Worm (Caenorhabditis elegans): Measurements from ENCODE around the gene let-268.
A peak's percentile ranks its signal among the peaks of the same experiment; 100 is the strongest.

let-268 gene

ce11 chrII:9984866-9985336, 54.9 kb downstream of the let-268 start (continued):
- TF ChIP-seq elt-2 (tag; optimal IDR thresholded peaks at IDR 0.05) = no peak
- peak; percentile 45 for TF ChIP-seq elt-1 (tag; optimal IDR thresholded peaks at IDR 0.05)
- no peak for TF ChIP-seq ztf-4 (tag; optimal IDR thresholded peaks at IDR 0.05)
- no peak for TF ChIP-seq skn-1 (tag; optimal IDR thresholded peaks at IDR 0.05)
- TF ChIP-seq ceh-28 (tag; optimal IDR thresholded peaks at IDR 0.05) = no peak
- TF ChIP-seq unc-39 (tag; optimal IDR thresholded peaks at IDR 0.05) = no peak
- TF ChIP-seq hmg-11 (tag; optimal IDR thresholded peaks at IDR 0.05) = peak; percentile 24
- TF ChIP-seq sea-2 (GFP tag; optimal IDR thresholded peaks at IDR 0.05) = no peak
- peak; percentile 56 for TF ChIP-seq lin-15B (tag; optimal IDR thresholded peaks at IDR 0.05)
- no peak for TF ChIP-seq nhr-237 (tag; optimal IDR thresholded peaks at IDR 0.05)
- no peak for TF ChIP-seq nhr-23 (tag; optimal IDR thresholded peaks at IDR 0.05)
- peak; percentile 11 for TF ChIP-seq lin-39 (tag; optimal IDR thresholded peaks at IDR 0.05)
- no peak for TF ChIP-seq ZK546.5 (tag; optimal IDR thresholded peaks at IDR 0.05)
- TF ChIP-seq jun-1 (tag; optimal IDR thresholded peaks at IDR 0.05) = no peak
- TF ChIP-seq nfya-1 (tag; optimal IDR thresholded peaks at IDR 0.05; ENCODE audit: insufficient read depth) = peak; percentile 60
- TF ChIP-seq ceh-16 (tag; optimal IDR thresholded peaks at IDR 0.05) = no peak
- TF ChIP-seq tbx-2 (tag; optimal IDR thresholded peaks at IDR 0.05) = peak; percentile 22
- no peak for TF ChIP-seq elt-3 (tag; optimal IDR thresholded peaks at IDR 0.05)
- TF ChIP-seq fkh-10 (GFP tag; optimal IDR thresholded peaks at IDR 0.05) = peak; percentile 27
- TF ChIP-seq mml-1 (tag; optimal IDR thresholded peaks at IDR 0.05) = no peak
- TF ChIP-seq egl-5 (tag; optimal IDR thresholded peaks at IDR 0.05) = peak; percentile 44
- TF ChIP-seq nhr-76 (tag; optimal IDR thresholded peaks at IDR 0.05) = no peak
- TF ChIP-seq ztf-11 (tag; optimal IDR thresholded peaks at IDR 0.05) = no peak
- TF ChIP-seq mdl-1 (tag; optimal IDR thresholded peaks at IDR 0.05) = no peak

Measured in whole organism, L3 larva.